Worm (Caenorhabditis elegans) whole organism, L4 larva: ENCODE results near the gene R05F9.9.

ENCODE experiments used
- F26F4.8 ChIP-seq: fragments of 200-800 bp; sonication (Bioruptor generic); conservative IDR thresholded peaks from 2 replicates; pipeline ENCODE4 v1.3.6; 2022; ENCODE audit warnings: missing genetic modification characterization, missing compliant biosample characterization
- F37D6.2 ChIP-seq: sonication (generic microtip); optimal IDR thresholded peaks from 2 replicates; lab custom pipeline; 2016; ENCODE audit warnings: mild to moderate bottlenecking, missing genetic modification characterization, missing compliant biosample characterization
- F44E2.7 ChIP-seq: fragments of 200-800 bp; sonication (Bioruptor generic); IDR thresholded peaks from 2 replicates; pipeline ENCODE4 v2.1.2; 2022; ENCODE audit warnings: missing genetic modification characterization, missing compliant biosample characterization
- R02D3.7 ChIP-seq: fragments of 150-350 bp; sonication (generic microtip); optimal IDR thresholded peaks from 3 replicates; lab custom pipeline; 2014; ENCODE audit warnings: missing biosample characterization, missing genetic modification characterization
- ZK546.5 ChIP-seq, 2 experiments: sonication (generic microtip); optimal IDR thresholded peaks; 2 replicates each; lab custom pipeline; 2017; ENCODE audit warnings: missing biosample characterization in 2 of 2, missing genetic modification characterization in 2 of 2
- aha-1 ChIP-seq: fragments of 150-350 bp; peaks from one replicate; lab custom pipeline; 2014; ENCODE audit warnings: missing biosample characterization, missing genetic modification characterization
- ama-1 ChIP-seq: fragments of 150-350 bp; optimal IDR thresholded peaks from 2 replicates; lab custom pipeline; 2014; ENCODE audit warnings: inconsistent platforms, mixed read lengths
- ces-1 ChIP-seq: fragments of 150-350 bp; sonication (generic microtip); optimal IDR thresholded peaks from 4 replicates; lab custom pipeline; 2014; ENCODE audit warnings: missing biosample characterization, missing genetic modification reagents, missing genetic modification characterization
- daf-12 ChIP-seq: fragments of 150-350 bp; optimal IDR thresholded peaks from 2 replicates; lab custom pipeline; 2014; ENCODE audit warnings: missing biosample characterization, missing genetic modification reagents, missing genetic modification characterization
- daf-19 ChIP-seq: fragments of 200-800 bp; sonication (Bioruptor generic); conservative IDR thresholded peaks from 2 replicates; pipeline ENCODE4 v1.3.6; 2022; ENCODE audit warnings: missing genetic modification characterization, missing compliant biosample characterization
- dve-1 ChIP-seq: sonication (generic microtip); optimal IDR thresholded peaks from 2 replicates; lab custom pipeline; 2017; ENCODE audit warnings: antibody characterized with exemption, mild to moderate bottlenecking, missing genetic modification characterization, missing compliant biosample characterization; ENCODE audit not compliant: insufficient read depth
- egl-43 ChIP-seq: fragments of 200-800 bp; sonication (Bioruptor generic); IDR thresholded peaks from 2 replicates; pipeline ENCODE4 v1.3.6; 2022; ENCODE audit warnings: missing genetic modification reagents, missing genetic modification characterization, missing compliant biosample characterization
- fkh-10 ChIP-seq: fragments of 150-350 bp; optimal IDR thresholded peaks from 2 replicates; lab custom pipeline; 2014; ENCODE audit warnings: missing biosample characterization, missing genetic modification reagents, missing genetic modification characterization
- gei-8 ChIP-seq: fragments of 200-800 bp; sonication (Bioruptor generic); optimal IDR thresholded peaks from 2 replicates; lab custom pipeline; 2018; ENCODE audit warnings: mild to moderate bottlenecking, missing genetic modification characterization, missing compliant biosample characterization
- hif-1 ChIP-seq, 2 experiments: sonication (generic microtip); optimal IDR thresholded peaks; 2 replicates each; lab custom pipeline; 2016 to 2017; ENCODE audit warnings: missing compliant biosample characterization in 2 of 2, missing genetic modification characterization in 2 of 2, missing genetic modification reagents in 2 of 2, missing genotype in 2 of 2, mild to moderate bottlenecking in 1 of 2
- hlh-30 ChIP-seq: sonication (generic microtip); optimal IDR thresholded peaks from 2 replicates; lab custom pipeline; 2017; ENCODE audit warnings: antibody characterized with exemption, mild to moderate bottlenecking, missing genetic modification characterization, missing compliant biosample characterization; ENCODE audit not compliant: insufficient read depth
- hmg-1.1 ChIP-seq: fragments of 200-800 bp; sonication (Bioruptor generic); IDR thresholded peaks from 2 replicates; pipeline ENCODE4 v1.3.6; 2022; ENCODE audit warnings: missing genetic modification reagents, missing genetic modification characterization, missing compliant biosample characterization
- jun-1 ChIP-seq: fragments of 150-350 bp; optimal IDR thresholded peaks from 2 replicates; lab custom pipeline; 2014; ENCODE audit warnings: missing biosample characterization, missing genetic modification reagents, missing genetic modification characterization
- lim-7 ChIP-seq: fragments of 200-800 bp; sonication (Bioruptor generic); IDR thresholded peaks from 2 replicates; pipeline ENCODE4 v1.3.6; 2022; ENCODE audit warnings: missing genetic modification characterization, missing compliant biosample characterization
- lin-38 ChIP-seq: fragments of 200-800 bp; sonication (Bioruptor generic); IDR thresholded peaks from 2 replicates; pipeline ENCODE4 v1.3.6; 2022; ENCODE audit warnings: missing genetic modification reagents, missing genetic modification characterization, missing compliant biosample characterization
- lsy-2 ChIP-seq, 2 experiments: fragments of 150-350 bp in 1 of 2; sonication (generic microtip) in 1 of 2; optimal IDR thresholded peaks; 2 replicates each; lab custom pipeline; 2014 to 2017; ENCODE audit warnings: missing biosample characterization in 2 of 2, missing genetic modification characterization in 2 of 2
- mep-1 ChIP-seq: fragments of 150-350 bp; sonication (generic microtip); optimal IDR thresholded peaks from 3 replicates; lab custom pipeline; 2014; ENCODE audit warnings: missing biosample characterization, missing genetic modification characterization
- mes-2 ChIP-seq: sonication (generic microtip); optimal IDR thresholded peaks from 2 replicates; lab custom pipeline; 2016; ENCODE audit warnings: missing genotype, mild to moderate bottlenecking, missing genetic modification characterization, missing compliant biosample characterization; ENCODE audit not compliant: poor library complexity, severe bottlenecking
- mxl-3 ChIP-seq: fragments of 200-800 bp; sonication (Bioruptor generic); optimal IDR thresholded peaks from 2 replicates; lab custom pipeline; 2018; ENCODE audit warnings: mild to moderate bottlenecking, missing genetic modification characterization, missing compliant biosample characterization
- nhr-10 ChIP-seq: fragments of 150-350 bp; optimal IDR thresholded peaks from 2 replicates; lab custom pipeline; 2014; ENCODE audit warnings: missing biosample characterization, missing genetic modification characterization
- nhr-111 ChIP-seq: fragments of 200-800 bp; sonication (Bioruptor generic); optimal IDR thresholded peaks from 2 replicates; lab custom pipeline; 2018; ENCODE audit warnings: mild to moderate bottlenecking, missing genetic modification characterization, missing compliant biosample characterization
- nhr-28 ChIP-seq: fragments of 150-350 bp; optimal IDR thresholded peaks from 2 replicates; lab custom pipeline; 2014; ENCODE audit warnings: missing biosample characterization, missing genetic modification characterization
- nhr-41 ChIP-seq: fragments of 200-800 bp; sonication (Bioruptor generic); IDR thresholded peaks from 2 replicates; pipeline ENCODE4 v1.3.6; 2022; ENCODE audit warnings: missing genetic modification reagents, missing genetic modification characterization, missing compliant biosample characterization
- nhr-48 ChIP-seq: sonication (generic microtip); optimal IDR thresholded peaks from 2 replicates; lab custom pipeline; 2016; ENCODE audit warnings: mild to moderate bottlenecking, missing genetic modification characterization, missing compliant biosample characterization
- nhr-76 ChIP-seq: fragments of 150-350 bp; optimal IDR thresholded peaks from 2 replicates; lab custom pipeline; 2014; ENCODE audit warnings: missing biosample characterization, missing genetic modification characterization
- pha-4 ChIP-seq, 2 experiments: fragments of 150-350 bp in 1 of 2; fragments of 200-800 bp in 1 of 2; sonication (Bioruptor generic) in 1 of 2; IDR thresholded peaks in 1 of 2; optimal IDR thresholded peaks in 1 of 2; 2 replicates each; pipeline versions ENCODE4 v1.3.6 to Lab custom; 2014 to 2022; ENCODE audit warnings: missing genetic modification characterization in 2 of 2, missing genetic modification reagents in 2 of 2, missing biosample characterization in 1 of 2, missing compliant biosample characterization in 1 of 2
- php-3 ChIP-seq: fragments of 200-800 bp; sonication (Bioruptor generic); IDR thresholded peaks from 2 replicates; pipeline ENCODE4 v1.3.6; 2022; ENCODE audit warnings: missing genetic modification reagents, missing genetic modification characterization, missing compliant biosample characterization
- set-16 ChIP-seq: fragments of 200-800 bp; sonication (Bioruptor generic); IDR thresholded peaks from 2 replicates; pipeline ENCODE4 v1.3.6; 2022; ENCODE audit warnings: missing genetic modification reagents, missing genetic modification characterization, missing compliant biosample characterization
- skn-1 ChIP-seq: fragments of 150-350 bp; optimal IDR thresholded peaks from 2 replicates; lab custom pipeline; 2014; ENCODE audit warnings: missing biosample characterization, missing genetic modification characterization
- snpc-4 ChIP-seq: fragments of 150-350 bp; optimal IDR thresholded peaks from 2 replicates; lab custom pipeline; 2014; ENCODE audit warnings: missing biosample characterization, missing genetic modification characterization
- spr-3 ChIP-seq: fragments of 200-800 bp; sonication (Bioruptor generic); optimal IDR thresholded peaks from 2 replicates; lab custom pipeline; 2018; ENCODE audit warnings: mild to moderate bottlenecking, missing genetic modification characterization, missing compliant biosample characterization
- tag-97 ChIP-seq: fragments of 200-800 bp; sonication (Bioruptor generic); IDR thresholded peaks from 2 replicates; pipeline ENCODE4 v1.3.6; 2022; ENCODE audit warnings: missing genetic modification characterization, missing compliant biosample characterization
- unc-62 ChIP-seq, 3 experiments: fragments of 150-350 bp in 1 of 3; sonication (generic microtip); optimal IDR thresholded peaks in 2 of 3; peaks in 1 of 3; 1 replicate in 1 of 3; 2 replicates in 2 of 3; lab custom pipeline; 2014 to 2017; ENCODE audit warnings: missing biosample characterization in 3 of 3, missing genetic modification characterization in 3 of 3, missing genetic modification reagents in 3 of 3, missing genotype in 1 of 3
- zag-1 ChIP-seq: fragments of 150-350 bp; optimal IDR thresholded peaks from 2 replicates; lab custom pipeline; 2014; ENCODE audit warnings: missing biosample characterization, missing genetic modification characterization
- zfp-3 ChIP-seq: fragments of 200-800 bp; sonication (Bioruptor generic); conservative IDR thresholded peaks from 2 replicates; pipeline ENCODE4 v1.3.6; 2022; ENCODE audit warnings: missing genetic modification reagents, missing genetic modification characterization, missing compliant biosample characterization
- zip-11 ChIP-seq: fragments of 200-800 bp; sonication (Bioruptor generic); IDR thresholded peaks from 2 replicates; pipeline ENCODE4 v1.3.6; 2022; ENCODE audit warnings: missing genetic modification characterization, missing compliant biosample characterization
- zip-2 ChIP-seq: fragments of 150-350 bp; optimal IDR thresholded peaks from 2 replicates; lab custom pipeline; 2014; ENCODE audit warnings: missing biosample characterization, missing genetic modification characterization
- ztf-11 ChIP-seq: fragments of 150-350 bp; optimal IDR thresholded peaks from 2 replicates; lab custom pipeline; 2014; ENCODE audit warnings: missing biosample characterization, missing genetic modification characterization
- ztf-7 ChIP-seq: fragments of 150-350 bp; optimal IDR thresholded peaks from 2 replicates; lab custom pipeline; 2014; ENCODE audit warnings: missing biosample characterization, missing genetic modification characterization

R05F9.9 gene

ce11 chrII:4851594-4852106 is 50.2 kb downstream of the R05F9.9 start, which contains the start of gene dnj-9 (continued):
- TF ChIP-seq zfp-3 (GFP tag; lab: Robert Waterston, UW), result peak; percentile 94
- no peak for TF ChIP-seq nhr-41 (GFP tag; lab: Robert Waterston, UW)
- TF ChIP-seq hlh-30 (tag; lab: Kevin White, UChicago), result peak; percentile 88
- TF ChIP-seq hif-1 (tag; optimal IDR thresholded peaks at IDR 0.05; lab: Kevin White, UChicago), result peak; percentile 52 to 72
- TF ChIP-seq nhr-76 (tag; lab: Kevin White, UChicago), result peak; percentile 41
- TF ChIP-seq jun-1 (tag; lab: Kevin White, UChicago), result peak; percentile 69
- peak; percentile 55 for TF ChIP-seq mxl-3
- TF ChIP-seq spr-3 (GFP tag; lab: Kevin White, UChicago), result peak; percentile 92
- TF ChIP-seq fkh-10 (GFP tag; lab: Kevin White, UChicago), result peak; percentile 86
- TF ChIP-seq lsy-2 (tag; optimal IDR thresholded peaks at IDR 0.05; lab: Kevin White, UChicago), result peak; percentile 68 to 96
- peak; percentile 89 for TF ChIP-seq pha-4 (GFP tag; IDR thresholded peaks at IDR 0.05; lab: Robert Waterston, UW)
- TF ChIP-seq pha-4 (tag; optimal IDR thresholded peaks at IDR 0.05; lab: Kevin White, UChicago), result peak; percentile 94
- peak; percentile 96 for TF ChIP-seq mep-1 (tag; lab: Kevin White, UChicago)
- TF ChIP-seq daf-19, result peak; percentile 45; the same call in 1 of the 2 replicates
- peak; percentile 95 for TF ChIP-seq mes-2 (tag; lab: Kevin White, UChicago)
- peak; percentile 99 for TF ChIP-seq aha-1 (tag; lab: Kevin White, UChicago)
- TF ChIP-seq R02D3.7 (tag; lab: Kevin White, UChicago), result no peak
- no peak for TF ChIP-seq ZK546.5 (tag; optimal IDR thresholded peaks at IDR 0.05; lab: Kevin White, UChicago)
- peak; percentile 89 for TF ChIP-seq nhr-48
- TF ChIP-seq nhr-10, result no peak
- no peak for TF ChIP-seq daf-12 (tag; lab: Kevin White, UChicago)
- TF ChIP-seq nhr-28 (tag; lab: Kevin White, UChicago), result peak; percentile 83
- no peak for TF ChIP-seq F26F4.8 (GFP tag; lab: Robert Waterston, UW)
- TF ChIP-seq nhr-111 (GFP tag; lab: Kevin White, UChicago), result no peak
- no peak for TF ChIP-seq set-16 (GFP tag; lab: Robert Waterston, UW)
- no peak for TF ChIP-seq ama-1 (lab: Kevin White, UChicago)
- TF ChIP-seq F44E2.7 (GFP tag; lab: Robert Waterston, UW), result no peak
- peak in 1 of 2 experiments; percentile 98 for TF ChIP-seq unc-62 (GFP tag; optimal IDR thresholded peaks at IDR 0.05 in 1 of 2; lab: Kevin White, UChicago)
- TF ChIP-seq unc-62 (tag; optimal IDR thresholded peaks at IDR 0.05; lab: Kevin White, UChicago), result no peak
- peak; percentile 64 for TF ChIP-seq zip-2 (tag; lab: Kevin White, UChicago)
- no peak for TF ChIP-seq skn-1
- peak; percentile 76 for TF ChIP-seq zag-1 (tag; lab: Kevin White, UChicago)
- peak; percentile 77 for TF ChIP-seq egl-43
- TF ChIP-seq dve-1 (tag; lab: Kevin White, UChicago), result peak; percentile 98
- peak; percentile 52 for TF ChIP-seq ces-1 (GFP tag; lab: Kevin White, UChicago)
- peak; percentile 92 for TF ChIP-seq lin-38
- no peak for TF ChIP-seq lim-7 (GFP tag; lab: Robert Waterston, UW)
- TF ChIP-seq zip-11 (GFP tag; lab: Robert Waterston, UW), result no peak
- TF ChIP-seq gei-8 (GFP tag; lab: Kevin White, UChicago), result no peak
- no peak for TF ChIP-seq ztf-11 (tag; lab: Kevin White, UChicago)
- peak; percentile 89 for TF ChIP-seq F37D6.2
- TF ChIP-seq snpc-4 (tag; lab: Kevin White, UChicago), result peak; percentile 19
- TF ChIP-seq ztf-7 (tag; lab: Kevin White, UChicago), result peak; percentile 82
- TF ChIP-seq tag-97 (GFP tag; lab: Robert Waterston, UW), result no peak
- peak; percentile 80 for TF ChIP-seq php-3
- TF ChIP-seq hmg-1.1, result peak; percentile 92
